Fruit fly (Drosophila melanogaster) whole organism, embryonic: ENCODE measurements around the gene CG2540.

Experiments
- Atf3 ChIP-seq: fragments of 200-800 bp; sonication (Bioruptor generic); optimal IDR thresholded peaks from 3 replicates; lab custom pipeline; 2016; ENCODE audit warnings: missing biosample characterization, missing genetic modification characterization
- BEAF-32 ChIP-seq: fragments of 200-800 bp; sonication (Bioruptor generic); optimal IDR thresholded peaks from 3 replicates; lab custom pipeline; 2017; ENCODE audit warnings: missing biosample characterization, missing genetic modification characterization, mild to moderate bottlenecking, moderate library complexity, missing genetic modification reagents
- Bteb2 ChIP-seq: fragments of 200-800 bp; sonication (Bioruptor generic); optimal IDR thresholded peaks from 2 replicates; lab custom pipeline; 2016; ENCODE audit warnings: missing biosample characterization, missing genetic modification characterization
- CG10267 ChIP-seq: fragments of 200-800 bp; sonication (Bioruptor generic); optimal IDR thresholded peaks from 2 replicates; lab custom pipeline; 2018; ENCODE audit warnings: missing biosample characterization, mild to moderate bottlenecking, missing genetic modification characterization, moderate library complexity
- CG10274 ChIP-seq: fragments of 200-800 bp; sonication (Bioruptor generic); optimal IDR thresholded peaks from 3 replicates; lab custom pipeline; 2017; ENCODE audit warnings: missing biosample characterization, mild to moderate bottlenecking, missing genetic modification characterization
- CG11456 ChIP-seq: fragments of 200-800 bp; sonication (Bioruptor generic); IDR thresholded peaks from 3 replicates; pipeline ENCODE4 v1.3.6; 2022; ENCODE audit warnings: missing biosample characterization, missing genetic modification characterization
- CG11504 ChIP-seq: fragments of 200-800 bp; sonication (Bioruptor generic); optimal IDR thresholded peaks from 3 replicates; lab custom pipeline; 2019; ENCODE audit warnings: missing biosample characterization, mild to moderate bottlenecking, missing genetic modification characterization, moderate library complexity
- CG11723 ChIP-seq: fragments of 200-800 bp; sonication (Bioruptor generic); optimal IDR thresholded peaks from 2 replicates; lab custom pipeline; 2017; ENCODE audit warnings: missing biosample characterization, mild to moderate bottlenecking, missing genetic modification characterization
- CG12769 ChIP-seq: fragments of 200-800 bp; sonication (Bioruptor generic); optimal IDR thresholded peaks from 2 replicates; lab custom pipeline; 2019; ENCODE audit warnings: missing biosample characterization, mild to moderate bottlenecking, missing genetic modification characterization, moderate library complexity
- CG15073 ChIP-seq: fragments of 200-800 bp; sonication (Bioruptor generic); optimal IDR thresholded peaks from 2 replicates; lab custom pipeline; 2016; ENCODE audit warnings: missing biosample characterization, missing genetic modification characterization
- CG1647 ChIP-seq: fragments of 200-800 bp; sonication (Bioruptor generic); optimal IDR thresholded peaks from 3 replicates; lab custom pipeline; 2016; ENCODE audit warnings: missing biosample characterization, missing genetic modification characterization
- CG17359 ChIP-seq: fragments of 200-800 bp; sonication (Bioruptor generic); optimal IDR thresholded peaks from 3 replicates; lab custom pipeline; 2018; ENCODE audit warnings: missing biosample characterization, mild to moderate bottlenecking, missing genetic modification characterization, moderate library complexity
- CG2116 ChIP-seq: fragments of 200-800 bp; sonication (Bioruptor generic); optimal IDR thresholded peaks from 3 replicates; lab custom pipeline; 2018; ENCODE audit warnings: missing biosample characterization, mild to moderate bottlenecking, missing genetic modification characterization
- CG30403 ChIP-seq: fragments of 200-800 bp; sonication (Bioruptor generic); optimal IDR thresholded peaks from 3 replicates; lab custom pipeline; 2016; ENCODE audit warnings: missing biosample characterization, missing genetic modification characterization
- CG3065 ChIP-seq: fragments of 200-800 bp; sonication (Bioruptor generic); optimal IDR thresholded peaks from 2 replicates; lab custom pipeline; 2016; ENCODE audit warnings: missing biosample characterization, missing genetic modification characterization
- CG3281 ChIP-seq: fragments of 200-800 bp; sonication (Bioruptor generic); optimal IDR thresholded peaks from 3 replicates; lab custom pipeline; 2017; ENCODE audit warnings: missing biosample characterization, mild to moderate bottlenecking, missing genetic modification characterization
- CG3726 ChIP-seq: fragments of 200-800 bp; sonication (Bioruptor generic); IDR thresholded peaks from 3 replicates; pipeline ENCODE4, ENCODE4 v1.3.6; 2022; ENCODE audit warnings: missing biosample characterization, missing genetic modification characterization
- CG4730 ChIP-seq: fragments of 200-800 bp; sonication (Bioruptor generic); IDR thresholded peaks from 2 replicates; pipeline ENCODE4 v1.3.6; 2022; ENCODE audit warnings: missing biosample characterization, missing genetic modification characterization
- CG4854 ChIP-seq: fragments of 200-800 bp; sonication (Bioruptor generic); optimal IDR thresholded peaks from 2 replicates; lab custom pipeline; 2016; ENCODE audit warnings: missing biosample characterization, missing genetic modification characterization, inconsistent platforms
- CG6683 ChIP-seq: fragments of 200-800 bp; sonication (Bioruptor generic); optimal IDR thresholded peaks from 2 replicates; lab custom pipeline; 2017; ENCODE audit warnings: missing biosample characterization, mild to moderate bottlenecking, missing genetic modification characterization, missing genetic modification reagents
- CG7372 ChIP-seq: fragments of 200-800 bp; sonication (Bioruptor generic); IDR thresholded peaks from 2 replicates; pipeline ENCODE4 v1.3.6; 2022; ENCODE audit warnings: missing biosample characterization, missing genetic modification characterization
- CG7786 ChIP-seq: fragments of 200-800 bp; sonication (Bioruptor generic); optimal IDR thresholded peaks from 2 replicates; lab custom pipeline; 2016; ENCODE audit warnings: missing biosample characterization, missing genetic modification characterization
- CG7928 ChIP-seq: fragments of 200-800 bp; sonication (Bioruptor generic); optimal IDR thresholded peaks from 2 replicates; lab custom pipeline; 2017; ENCODE audit warnings: missing biosample characterization, mild to moderate bottlenecking, missing genetic modification characterization
- CG9437 ChIP-seq: fragments of 200-800 bp; sonication (Bioruptor generic); optimal IDR thresholded peaks from 2 replicates; lab custom pipeline; 2018; ENCODE audit warnings: missing biosample characterization, mild to moderate bottlenecking, missing genetic modification characterization
- CG9609 ChIP-seq: fragments of 200-800 bp; sonication (Bioruptor generic); optimal IDR thresholded peaks from 3 replicates; lab custom pipeline; 2016; ENCODE audit warnings: missing biosample characterization, missing genetic modification characterization
- CG9876 ChIP-seq: fragments of 200-800 bp; sonication (Bioruptor generic); optimal IDR thresholded peaks from 2 replicates; lab custom pipeline; 2016; ENCODE audit warnings: missing biosample characterization, missing genetic modification characterization
- Hmr ChIP-seq: fragments of 200-800 bp; sonication (Bioruptor generic); optimal IDR thresholded peaks from 3 replicates; lab custom pipeline; 2017; ENCODE audit warnings: mild to moderate bottlenecking, missing biosample characterization, missing genetic modification reagents, missing genetic modification characterization
- MBD-R2 ChIP-seq: fragments of 200-800 bp; sonication (Bioruptor generic); IDR thresholded peaks from 2 replicates; pipeline ENCODE4 v1.3.6; 2022; ENCODE audit warnings: missing biosample characterization, missing genetic modification characterization
- Meics ChIP-seq: fragments of 200-800 bp; sonication (Bioruptor generic); optimal IDR thresholded peaks from 2 replicates; lab custom pipeline; 2017; ENCODE audit warnings: missing biosample characterization, mild to moderate bottlenecking, missing genetic modification characterization
- Sin3A ChIP-seq: fragments of >200 bp; optimal IDR thresholded peaks from 2 replicates; lab custom pipeline; 2018
- Six4 ChIP-seq: fragments of 200-800 bp; sonication (Bioruptor generic); optimal IDR thresholded peaks from 2 replicates; lab custom pipeline; 2016; ENCODE audit warnings: missing biosample characterization, missing genetic modification characterization
- Sry-β ChIP-seq: fragments of 200-800 bp; sonication (Bioruptor generic); optimal IDR thresholded peaks from 2 replicates; lab custom pipeline; 2018; ENCODE audit warnings: missing biosample characterization, mild to moderate bottlenecking, missing genetic modification characterization, moderate library complexity
- Xrp1 ChIP-seq: fragments of 200-800 bp; sonication (Bioruptor generic); IDR thresholded peaks from 2 replicates; pipeline ENCODE4 v1.3.6; 2022; ENCODE audit warnings: missing biosample characterization, missing genetic modification characterization
- bab2 ChIP-seq: fragments of 200-800 bp; sonication (Bioruptor generic); optimal IDR thresholded peaks from 2 replicates; lab custom pipeline; 2016; ENCODE audit warnings: missing biosample characterization, missing genetic modification characterization
- bbx ChIP-seq: fragments of 200-800 bp; sonication (Bioruptor generic); IDR thresholded peaks from 2 replicates; pipeline ENCODE4 v1.3.6; 2022; ENCODE audit warnings: missing biosample characterization, missing genetic modification characterization; ENCODE audit not compliant: partially characterized antibody
- cg ChIP-seq: fragments of 200-800 bp; sonication (Bioruptor generic); optimal IDR thresholded peaks from 3 replicates; lab custom pipeline; 2019; ENCODE audit warnings: missing biosample characterization, mild to moderate bottlenecking, missing genetic modification characterization, moderate library complexity
- dysf ChIP-seq: fragments of 200-800 bp; sonication (Bioruptor generic); IDR thresholded peaks from 3 replicates; pipeline ENCODE4 v1.3.6; 2022; ENCODE audit warnings: missing biosample characterization, missing genetic modification characterization
- eyg ChIP-seq: fragments of 200-800 bp; sonication (Bioruptor generic); optimal IDR thresholded peaks from 3 replicates; lab custom pipeline; 2016; ENCODE audit warnings: missing biosample characterization, missing genetic modification characterization
- gcm2 ChIP-seq: fragments of 200-800 bp; sonication (Bioruptor generic); optimal IDR thresholded peaks from 2 replicates; lab custom pipeline; 2016; ENCODE audit warnings: missing biosample characterization, missing genetic modification characterization
- klu ChIP-seq: fragments of 200-800 bp; sonication (Bioruptor generic); IDR thresholded peaks from 2 replicates; pipeline ENCODE4 v1.3.6; 2022; ENCODE audit warnings: missing biosample characterization, missing genetic modification characterization
- maf-S ChIP-seq: fragments of 200-800 bp; sonication (Bioruptor generic); optimal IDR thresholded peaks from 2 replicates; lab custom pipeline; 2016; ENCODE audit warnings: missing biosample characterization, missing genetic modification characterization
- nom ChIP-seq: fragments of 200-800 bp; sonication (Bioruptor generic); optimal IDR thresholded peaks from 2 replicates; lab custom pipeline; 2017; ENCODE audit warnings: missing biosample characterization, missing genetic modification characterization, mild to moderate bottlenecking, moderate library complexity, missing genetic modification reagents
- p53 ChIP-seq: fragments of 200-800 bp; sonication (Bioruptor generic); optimal IDR thresholded peaks from 2 replicates; lab custom pipeline; 2016; ENCODE audit warnings: missing biosample characterization, missing genetic modification characterization
- psq ChIP-seq: fragments of 200-800 bp; sonication (Bioruptor generic); optimal IDR thresholded peaks from 2 replicates; lab custom pipeline; 2017; ENCODE audit warnings: missing biosample characterization, missing genetic modification characterization
- sim ChIP-seq: fragments of 200-800 bp; sonication (Bioruptor generic); IDR thresholded peaks from 2 replicates; pipeline ENCODE4 v1.3.6; 2022; ENCODE audit warnings: missing biosample characterization, missing genetic modification characterization
- slbo ChIP-seq: fragments of 200-800 bp; sonication (Bioruptor generic); IDR thresholded peaks from 2 replicates; pipeline ENCODE4 v1.3.6; 2022; ENCODE audit warnings: missing biosample characterization, missing genetic modification characterization
- so ChIP-seq: fragments of 200-800 bp; sonication (Bioruptor generic); IDR thresholded peaks from 3 replicates; pipeline ENCODE4 v1.3.6; 2022; ENCODE audit warnings: missing biosample characterization, missing genetic modification characterization
- trem ChIP-seq: fragments of 200-800 bp; optimal IDR thresholded peaks from 3 replicates; lab custom pipeline; 2019; ENCODE audit warnings: missing biosample characterization, mild to moderate bottlenecking, missing genetic modification characterization, moderate library complexity
- twi ChIP-seq: fragments of 200-800 bp; optimal IDR thresholded peaks from 2 replicates; lab custom pipeline; 2019; ENCODE audit warnings: missing biosample characterization, mild to moderate bottlenecking, missing genetic modification characterization, moderate library complexity
- zfh2 ChIP-seq: fragments of 200-800 bp; sonication (Bioruptor generic); optimal IDR thresholded peaks from 2 replicates; lab custom pipeline; 2016; ENCODE audit warnings: missing biosample characterization, missing genetic modification characterization

The CG2540 gene

DNA sequence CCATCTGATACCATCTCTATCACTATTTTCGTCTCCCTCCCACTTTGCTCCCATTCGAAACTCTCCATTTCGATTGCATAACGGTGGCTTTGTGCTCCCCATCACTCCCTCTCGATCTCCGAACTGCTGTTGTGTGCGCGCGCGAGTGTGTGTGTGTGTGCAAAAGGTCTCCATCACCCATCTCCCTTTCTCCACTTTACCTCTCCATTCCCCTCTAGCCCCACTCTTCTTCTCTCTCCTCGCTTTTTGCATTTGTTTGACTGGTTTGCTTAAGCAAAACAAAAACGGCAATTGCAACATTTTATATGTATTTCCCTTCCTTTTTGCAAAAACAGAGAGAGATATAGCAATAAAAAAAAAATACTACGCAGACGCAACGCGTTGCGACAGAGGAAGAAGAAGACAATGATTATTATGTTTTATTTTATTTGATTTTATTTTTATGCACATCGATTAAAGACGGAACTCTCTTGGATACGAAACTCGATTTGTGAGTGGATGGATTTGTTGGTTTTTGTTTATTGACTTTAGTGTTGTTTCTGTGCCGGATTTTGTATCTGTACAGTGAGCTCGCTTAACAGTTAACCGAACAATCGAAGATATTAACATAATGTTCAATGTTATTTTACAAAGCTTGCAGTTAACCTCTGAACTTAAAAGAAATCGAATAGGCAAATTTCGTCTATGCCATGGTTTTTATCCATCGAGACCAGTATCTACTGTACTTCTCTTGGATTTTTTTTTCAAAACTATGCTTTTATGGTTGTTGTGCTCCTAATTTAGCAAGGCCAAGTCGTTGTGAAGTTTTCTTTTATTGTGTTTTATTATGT, 40.2 kb downstream of the CG2540 start (continued):
- TF ChIP-seq zfh2 (GFP tag; lab: Kevin White, UChicago) (peak; percentile 77), Meics (peak; percentile 72), twi (tag; lab: Kevin White, UChicago) (no peak), klu (GFP tag; lab: Robert Waterston, UW) (peak; percentile 56), CG3065 (GFP tag; lab: Kevin White, UChicago) (no peak), CG6683 (GFP tag; lab: Kevin White, UChicago) (no peak), CG4854 (GFP tag; lab: Kevin White, UChicago) (peak; percentile 40), Sin3A (lab: Kevin White, UChicago) (no peak), Atf3 (no peak), CG7372 (peak; percentile 48; the same call in 1 of the 2 replicates), bab2 (GFP tag; lab: Kevin White, UChicago) (peak; percentile 68), psq (GFP tag; lab: Kevin White, UChicago) (no peak), CG30403 (GFP tag; lab: Kevin White, UChicago) (peak; percentile 75), CG17359 (tag; lab: Kevin White, UChicago) (peak; percentile 67), Xrp1 (GFP tag; lab: Robert Waterston, UW) (peak; percentile 72), MBD-R2 (GFP tag; lab: Robert Waterston, UW) (peak; percentile 32; the same call in 1 of the 2 replicates), CG11456 (GFP tag; lab: Robert Waterston, UW) (peak; percentile 74; the same call in 2 of the 3 replicates), nom (GFP tag; lab: Kevin White, UChicago) (peak; percentile 90), BEAF-32 (GFP tag; lab: Kevin White, UChicago) (no peak), gcm2 (GFP tag; lab: Kevin White, UChicago) (no peak), slbo (GFP tag; lab: Robert Waterston, UW) (peak; percentile 85), cg (GFP tag; lab: Kevin White, UChicago) (peak; percentile 27), CG7928 (GFP tag; lab: Kevin White, UChicago) (peak; percentile 33), CG11504 (tag; lab: Kevin White, UChicago) (peak; percentile 77), CG1647 (GFP tag; lab: Kevin White, UChicago) (peak; percentile 33), eyg (peak; percentile 48), CG7786 (peak; percentile 76), Sry-β (no peak), CG12769 (tag; lab: Kevin White, UChicago) (peak; percentile 71), Bteb2 (peak; percentile 59), Six4 (GFP tag; lab: Kevin White, UChicago) (peak; percentile 9), CG11723 (peak; percentile 48), sim (GFP tag; lab: Robert Waterston, UW) (no peak), CG2116 (GFP tag; lab: Kevin White, UChicago) (peak; percentile 23), CG4730 (GFP tag; lab: Robert Waterston, UW) (peak; percentile 49; the same call in 1 of the 2 replicates), so (GFP tag; lab: Robert Waterston, UW) (0 out of 3 replicates have a peak, but pooled peaks have one; percentile 59), bbx (GFP tag; lab: Robert Waterston, UW) (no peak), CG9609 (GFP tag; lab: Kevin White, UChicago) (peak; percentile 42), dysf (GFP tag; lab: Robert Waterston, UW) (peak; percentile 83), Hmr (GFP tag; lab: Kevin White, UChicago) (peak; percentile 68), CG15073 (GFP tag; lab: Kevin White, UChicago) (no peak), CG3281 (GFP tag; lab: Kevin White, UChicago) (peak; percentile 75), CG9876 (GFP tag; lab: Kevin White, UChicago) (peak; percentile 16), CG3726 (no peak), trem (no peak), p53 (GFP tag; lab: Kevin White, UChicago) (no peak), CG10274 (GFP tag; lab: Kevin White, UChicago) (no peak), CG10267 (tag; lab: Kevin White, UChicago) (peak; percentile 35), CG9437 (GFP tag; lab: Kevin White, UChicago) (peak; percentile 36), maf-S (GFP tag; lab: Kevin White, UChicago) (peak; percentile 39)
